Worm (Caenorhabditis elegans): ENCODE measurements around the gene bath-31.

DNA sequence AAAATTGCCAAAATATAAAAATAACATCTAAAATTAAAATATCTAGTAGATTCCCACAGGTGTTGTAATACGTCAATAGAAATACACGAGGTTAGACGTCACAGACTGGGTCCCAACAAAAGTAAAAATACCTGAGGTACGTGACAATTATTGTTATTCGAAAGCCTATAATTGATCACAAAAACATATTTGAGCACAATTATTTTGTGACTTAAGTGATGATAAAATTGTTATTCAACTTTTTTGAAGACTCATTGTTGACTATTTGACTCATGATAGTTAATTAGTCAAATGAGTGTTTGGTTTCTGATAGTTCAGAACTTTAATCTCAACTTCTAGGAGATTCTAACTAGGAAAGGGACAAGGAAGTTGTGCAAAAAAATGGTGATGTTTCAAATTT lies 46.0 kb downstream of the bath-31 start:
- TF ChIP-seq T22C8.4 (GFP tag; IDR thresholded peaks at IDR 0.05) (no peak), ztf-29 (GFP tag; IDR thresholded peaks at IDR 0.05) (no peak), flt-1 (GFP tag; IDR thresholded peaks at IDR 0.05) (no peak), cog-1 (tag; optimal IDR thresholded peaks at IDR 0.05) (no peak)

All from whole organism, midembryonic.